Fruit fly (Drosophila melanogaster) whole organism, embryonic: ENCODE measurements around the gene CG6041.

Experiments used
- Adf1 ChIP-seq: fragments of 200-800 bp; sonication (Bioruptor generic); IDR thresholded peaks from 2 replicates; pipeline ENCODE4 v1.3.6; 2022; ENCODE audit warnings: missing biosample characterization, missing genetic modification characterization
- Awh ChIP-seq: fragments of 200-800 bp; sonication (Bioruptor generic); IDR thresholded peaks from 2 replicates; pipeline ENCODE4, ENCODE4 v1.3.6; 2022; ENCODE audit warnings: missing biosample characterization, missing genetic modification characterization
- Blimp-1 ChIP-seq: fragments of 200-800 bp; sonication (Bioruptor generic); optimal IDR thresholded peaks from 3 replicates; lab custom pipeline; 2018; ENCODE audit warnings: missing biosample characterization, missing genetic modification characterization, mild to moderate bottlenecking, moderate library complexity, missing genetic modification reagents
- C15 ChIP-seq: fragments of 200-800 bp; sonication (Bioruptor generic); IDR thresholded peaks from 3 replicates; pipeline ENCODE4 v1.3.6; 2022; ENCODE audit warnings: missing biosample characterization, missing genetic modification characterization
- CG10321 ChIP-seq: fragments of 200-800 bp; sonication (Bioruptor generic); IDR thresholded peaks from 2 replicates; pipeline ENCODE4 v1.3.6; 2022; ENCODE audit warnings: missing biosample characterization, missing genetic modification characterization
- CG10431 ChIP-seq: fragments of 200-800 bp; sonication (Bioruptor generic); optimal IDR thresholded peaks from 3 replicates; lab custom pipeline; 2018; ENCODE audit warnings: missing biosample characterization, mild to moderate bottlenecking, missing genetic modification characterization
- CG12219 ChIP-seq: fragments of 200-800 bp; sonication (Bioruptor generic); optimal IDR thresholded peaks from 3 replicates; lab custom pipeline; 2018; ENCODE audit warnings: missing biosample characterization, mild to moderate bottlenecking, missing genetic modification characterization
- CG1233 ChIP-seq: fragments of 200-800 bp; sonication (Bioruptor generic); optimal IDR thresholded peaks from 4 replicates; lab custom pipeline; 2018; ENCODE audit warnings: missing biosample characterization, mild to moderate bottlenecking, missing genetic modification characterization
- CG14441 ChIP-seq: fragments of 200-800 bp; sonication (Bioruptor generic); IDR thresholded peaks from 2 replicates; pipeline ENCODE4 v1.3.6; 2022; ENCODE audit warnings: missing biosample characterization, missing genetic modification characterization
- CG15269 ChIP-seq: fragments of 200-800 bp; sonication (Bioruptor generic); optimal IDR thresholded peaks from 2 replicates; lab custom pipeline; 2018; ENCODE audit warnings: missing biosample characterization, mild to moderate bottlenecking, missing genetic modification characterization, moderate library complexity
- CG1647 ChIP-seq: fragments of 200-800 bp; sonication (Bioruptor generic); optimal IDR thresholded peaks from 3 replicates; lab custom pipeline; 2016; ENCODE audit warnings: missing biosample characterization, missing genetic modification characterization
- CG17385 ChIP-seq: fragments of 200-800 bp; sonication (Bioruptor generic); optimal IDR thresholded peaks from 3 replicates; lab custom pipeline; 2018; ENCODE audit warnings: missing biosample characterization, mild to moderate bottlenecking, missing genetic modification characterization
- CG18262 ChIP-seq: fragments of 200-800 bp; optimal IDR thresholded peaks from 3 replicates; lab custom pipeline; 2019; ENCODE audit warnings: missing biosample characterization, mild to moderate bottlenecking, missing genetic modification characterization, moderate library complexity
- CG2678 ChIP-seq: fragments of 200-800 bp; sonication (Bioruptor generic); optimal IDR thresholded peaks from 3 replicates; lab custom pipeline; 2019; ENCODE audit warnings: missing biosample characterization, mild to moderate bottlenecking, missing genetic modification characterization, moderate library complexity
- CG2712 ChIP-seq: fragments of 200-800 bp; optimal IDR thresholded peaks from 3 replicates; lab custom pipeline; 2019; ENCODE audit warnings: missing biosample characterization, mild to moderate bottlenecking, missing genetic modification characterization, moderate library complexity
- CG32767 ChIP-seq: fragments of 200-800 bp; sonication (Bioruptor generic); IDR thresholded peaks from 2 replicates; pipeline ENCODE4 v1.3.6; 2022; ENCODE audit warnings: missing biosample characterization, missing genetic modification characterization
- CG6683 ChIP-seq: fragments of 200-800 bp; sonication (Bioruptor generic); optimal IDR thresholded peaks from 2 replicates; lab custom pipeline; 2017; ENCODE audit warnings: missing biosample characterization, mild to moderate bottlenecking, missing genetic modification characterization, missing genetic modification reagents
- CG7357 ChIP-seq: fragments of 200-800 bp; sonication (Bioruptor generic); IDR thresholded peaks from 3 replicates; pipeline ENCODE4 v1.3.6; 2022; ENCODE audit warnings: missing biosample characterization, missing genetic modification characterization
- CG8359 ChIP-seq: fragments of 200-800 bp; sonication (Bioruptor generic); optimal IDR thresholded peaks from 2 replicates; lab custom pipeline; 2017; ENCODE audit warnings: missing biosample characterization, mild to moderate bottlenecking, missing genetic modification characterization, borderline replicate concordance
- CG8478 ChIP-seq: fragments of >200 bp; optimal IDR thresholded peaks from 2 replicates; lab custom pipeline; 2018
- Chrac-16 ChIP-seq: fragments of 200-800 bp; sonication (Bioruptor generic); optimal IDR thresholded peaks from 3 replicates; lab custom pipeline; 2016; ENCODE audit warnings: missing biosample characterization, missing genetic modification characterization
- D19B ChIP-seq: fragments of 200-800 bp; sonication (Bioruptor generic); optimal IDR thresholded peaks from 2 replicates; lab custom pipeline; 2017; ENCODE audit warnings: missing biosample characterization, mild to moderate bottlenecking, missing genetic modification characterization
- Drgx ChIP-seq: fragments of 200-800 bp; sonication (Bioruptor generic); IDR thresholded peaks from 2 replicates; pipeline ENCODE4 v1.3.6; 2022; ENCODE audit warnings: missing biosample characterization, missing genetic modification characterization
- E2f1 ChIP-seq: fragments of 200-800 bp; sonication (Bioruptor generic); IDR thresholded peaks from 2 replicates; pipeline ENCODE4 v1.3.6; 2022; ENCODE audit warnings: missing biosample characterization, missing genetic modification characterization
- Hand ChIP-seq: fragments of 200-800 bp; sonication (Bioruptor generic); optimal IDR thresholded peaks from 2 replicates; lab custom pipeline; 2017; ENCODE audit warnings: mild to moderate bottlenecking, missing biosample characterization, missing genetic modification reagents, missing genetic modification characterization
- HmgZ ChIP-seq: fragments of 200-800 bp; sonication (Bioruptor generic); optimal IDR thresholded peaks from 2 replicates; lab custom pipeline; 2018; ENCODE audit warnings: missing biosample characterization, mild to moderate bottlenecking, missing genetic modification characterization
- Lpt ChIP-seq: fragments of >200 bp; optimal IDR thresholded peaks from 2 replicates; lab custom pipeline; 2018; ENCODE audit warnings: missing biosample characterization, missing genetic modification characterization
- Med ChIP-seq: fragments of 200-800 bp; sonication (Bioruptor generic); peaks from one replicate; lab custom pipeline; 2016; ENCODE audit warnings: missing biosample characterization, missing genetic modification characterization, mild to moderate bottlenecking, inconsistent platforms, moderate library complexity
- Nf-YC ChIP-seq: fragments of 200-800 bp; optimal IDR thresholded peaks from 3 replicates; lab custom pipeline; 2019; ENCODE audit warnings: missing biosample characterization, mild to moderate bottlenecking, missing genetic modification characterization, moderate library complexity
- Oaz ChIP-seq: fragments of 200-800 bp; sonication (Bioruptor generic); IDR thresholded peaks from 2 replicates; pipeline ENCODE4 v1.3.6; 2022; ENCODE audit warnings: missing biosample characterization, missing genetic modification characterization
- Pdp1 ChIP-seq, 2 experiments: fragments of 200-800 bp; sonication (Bioruptor generic); optimal IDR thresholded peaks; 3 replicates each; lab custom pipeline; 2016; ENCODE audit warnings: missing biosample characterization in 2 of 2, missing genetic modification characterization in 2 of 2, mild to moderate bottlenecking in 1 of 2, moderate library complexity in 1 of 2
- Rfx ChIP-seq: fragments of 200-800 bp; sonication (Bioruptor generic); IDR thresholded peaks from 2 replicates; pipeline ENCODE4 v1.3.6; 2022; ENCODE audit warnings: missing biosample characterization, missing genetic modification characterization
- Xrp1 ChIP-seq: fragments of 200-800 bp; sonication (Bioruptor generic); IDR thresholded peaks from 2 replicates; pipeline ENCODE4 v1.3.6; 2022; ENCODE audit warnings: missing biosample characterization, missing genetic modification characterization
- ara ChIP-seq: fragments of 200-800 bp; sonication (Bioruptor generic); IDR thresholded peaks from 2 replicates; pipeline ENCODE4 v1.3.6; 2022; ENCODE audit warnings: missing biosample characterization, missing genetic modification characterization
- gfzf ChIP-seq: fragments of 200-800 bp; sonication (Bioruptor generic); optimal IDR thresholded peaks from 2 replicates; lab custom pipeline; 2016; ENCODE audit warnings: missing biosample characterization, mild to moderate bottlenecking, missing genetic modification characterization, moderate library complexity
- ham ChIP-seq: fragments of 200-800 bp; sonication (Bioruptor generic); IDR thresholded peaks from 2 replicates; pipeline ENCODE4 v1.3.6; 2022; ENCODE audit warnings: missing biosample characterization, missing genetic modification characterization
- nom ChIP-seq: fragments of 200-800 bp; sonication (Bioruptor generic); optimal IDR thresholded peaks from 2 replicates; lab custom pipeline; 2017; ENCODE audit warnings: missing biosample characterization, missing genetic modification characterization, mild to moderate bottlenecking, moderate library complexity, missing genetic modification reagents
- onecut ChIP-seq: fragments of 200-800 bp; sonication (Bioruptor generic); IDR thresholded peaks from 2 replicates; pipeline ENCODE4 v1.3.6; 2022; ENCODE audit warnings: missing biosample characterization, missing genetic modification characterization
- peb ChIP-seq: fragments of 200-800 bp; sonication (Bioruptor generic); IDR thresholded peaks from 2 replicates; pipeline ENCODE4 v1.3.6; 2022; ENCODE audit warnings: missing biosample characterization, missing genetic modification characterization
- pita ChIP-seq: fragments of 200-800 bp; sonication (Bioruptor generic); optimal IDR thresholded peaks from 2 replicates; lab custom pipeline; 2017; ENCODE audit warnings: missing biosample characterization, mild to moderate bottlenecking, missing genetic modification characterization
- ro ChIP-seq: fragments of 200-800 bp; sonication (Bioruptor generic); IDR thresholded peaks from 2 replicates; pipeline ENCODE4 v1.3.6; 2022; ENCODE audit warnings: missing biosample characterization, missing genetic modification characterization
- tgo ChIP-seq: fragments of 200-800 bp; sonication (Bioruptor generic); IDR thresholded peaks from 3 replicates; pipeline ENCODE4 v1.3.6; 2022; ENCODE audit warnings: missing biosample characterization, missing genetic modification characterization
- vvl ChIP-seq: fragments of 200-800 bp; sonication (Bioruptor generic); IDR thresholded peaks from 2 replicates; pipeline ENCODE4 v1.3.6; 2022; ENCODE audit warnings: missing biosample characterization, missing genetic modification characterization
- zen ChIP-seq: fragments of 200-800 bp; sonication (Bioruptor generic); optimal IDR thresholded peaks from 3 replicates; lab custom pipeline; 2018; ENCODE audit warnings: missing biosample characterization, mild to moderate bottlenecking, missing genetic modification characterization, moderate library complexity

CG6041 gene

dm6 chrX:5925793-5926418, 22.1 kb upstream of the CG6041 start (continued):
- peak; percentile 18 for TF ChIP-seq CG12219 (GFP tag; lab: Kevin White, UChicago)
- no peak for TF ChIP-seq CG8359
- peak; percentile 56 for TF ChIP-seq vvl (GFP tag; lab: Robert Waterston, UW)
- no peak for TF ChIP-seq CG2678 (tag; lab: Kevin White, UChicago)
- TF ChIP-seq HmgZ (tag; lab: Kevin White, UChicago), result no peak
- peak; percentile 59 for TF ChIP-seq nom (GFP tag; lab: Kevin White, UChicago)
- peak; percentile 19; the same call in 1 of the 3 replicates for TF ChIP-seq tgo (GFP tag; lab: Robert Waterston, UW)
- peak; percentile 45; the same call in 1 of the 2 replicates for TF ChIP-seq ara (GFP tag; lab: Robert Waterston, UW)
- TF ChIP-seq Oaz (GFP tag; lab: Robert Waterston, UW), result 0 out of 2 replicates have a peak, but pooled peaks have one; percentile 16
- peak; percentile 41 for TF ChIP-seq Blimp-1 (GFP tag; lab: Kevin White, UChicago)
- TF ChIP-seq CG17385 (GFP tag; lab: Kevin White, UChicago), result peak; percentile 23
- TF ChIP-seq Hand, result no peak
- TF ChIP-seq onecut (GFP tag; lab: Robert Waterston, UW), result 0 out of 2 replicates have a peak, but pooled peaks have one; percentile 14
- TF ChIP-seq Awh (GFP tag; lab: Robert Waterston, UW), result no peak
- no peak for TF ChIP-seq Adf1 (GFP tag; lab: Robert Waterston, UW)
- no peak for TF ChIP-seq Nf-YC
- 0 out of 2 replicates have a peak, but pooled peaks have one; percentile 6 for TF ChIP-seq peb (GFP tag; lab: Robert Waterston, UW)
- peak; percentile 85 for TF ChIP-seq Drgx
- TF ChIP-seq gfzf (GFP tag; lab: Kevin White, UChicago), result no peak
- peak; percentile 37 for TF ChIP-seq CG2712
- TF ChIP-seq CG10431 (GFP tag; lab: Kevin White, UChicago), result no peak
- TF ChIP-seq ham (GFP tag; lab: Robert Waterston, UW), result no peak
- no peak for TF ChIP-seq Lpt (GFP tag; lab: Kevin White, UChicago)
- TF ChIP-seq C15 (GFP tag; lab: Robert Waterston, UW), result no peak
- peak; percentile 56 for TF ChIP-seq Xrp1
- TF ChIP-seq CG10321 (GFP tag; lab: Robert Waterston, UW), result no peak
- no peak for TF ChIP-seq CG1647 (GFP tag; lab: Kevin White, UChicago)
- no peak for TF ChIP-seq Chrac-16
- TF ChIP-seq CG1233 (GFP tag; lab: Kevin White, UChicago), result no peak
- no peak for TF ChIP-seq E2f1 (GFP tag; lab: Robert Waterston, UW)
- TF ChIP-seq CG7357 (GFP tag; lab: Robert Waterston, UW), result 0 out of 3 replicates have a peak, but pooled peaks have one; percentile 17
- no peak for TF ChIP-seq CG32767
- TF ChIP-seq CG18262 (tag; lab: Kevin White, UChicago), result peak; percentile 21
- no peak for TF ChIP-seq CG8478 (lab: Kevin White, UChicago)
- TF ChIP-seq CG14441 (GFP tag; lab: Robert Waterston, UW), result peak; percentile 42; the same call in 1 of the 2 replicates

dm6 chrX:5926718-5927117, 21.2 kb upstream of the CG6041 start:
- TF ChIP-seq CG6683 (GFP tag; lab: Kevin White, UChicago) (no peak), pita (GFP tag; lab: Kevin White, UChicago) (no peak), zen (tag; lab: Kevin White, UChicago) (no peak), Rfx (GFP tag; lab: Robert Waterston, UW) (no peak), Pdp1 (GFP tag; optimal IDR thresholded peaks at IDR 0.05; lab: Kevin White, UChicago) (peak in 1 of 2 experiments; percentile 68), CG15269 (tag; lab: Kevin White, UChicago) (no peak), Drgx (peak; percentile 62; the same call in 1 of the 2 replicates), ro (no peak), D19B (peak; percentile 27), Med (GFP tag; lab: Kevin White, UChicago) (peak; percentile 21)
